Worm (Caenorhabditis elegans): ENCODE data around the gene R04F11.5.

DNA sequence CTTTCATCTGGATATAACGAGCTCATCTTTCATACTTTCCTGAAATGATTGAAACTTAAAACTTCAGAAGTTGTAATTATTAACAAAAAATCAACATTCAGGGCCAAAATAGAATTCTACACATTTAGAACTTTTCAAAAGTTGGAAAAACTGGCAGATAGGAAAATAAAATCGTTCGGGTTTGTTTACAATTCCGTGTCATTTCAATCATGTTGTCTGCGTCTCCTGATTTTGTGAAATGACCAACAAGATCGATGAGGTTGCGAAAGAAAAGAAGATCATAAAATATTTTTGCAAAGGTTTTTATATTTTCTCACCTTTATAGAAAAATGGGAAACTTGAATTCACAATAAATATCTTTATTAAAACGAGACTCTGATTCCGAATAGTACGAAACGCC lies 29.2 kb downstream of the R04F11.5 start, which contains the start of gene rskd-1:
- TF ChIP-seq nhr-11 (tag; optimal IDR thresholded peaks at IDR 0.05) (no peak), fkh-10 (GFP tag; optimal IDR thresholded peaks at IDR 0.05) (no peak), nhr-77 (tag; optimal IDR thresholded peaks at IDR 0.05) (no peak), nhr-76 (tag; optimal IDR thresholded peaks at IDR 0.05) (no peak), nhr-12 (tag; optimal IDR thresholded peaks at IDR 0.05) (no peak), daf-12 (tag; optimal IDR thresholded peaks at IDR 0.05) (no peak), mdl-1 (tag; optimal IDR thresholded peaks at IDR 0.05) (no peak), elt-3 (tag; optimal IDR thresholded peaks at IDR 0.05) (no peak), zag-1 (tag; optimal IDR thresholded peaks at IDR 0.05) (no peak), lin-15B (tag; optimal IDR thresholded peaks at IDR 0.05) (no peak), snpc-4 (tag; optimal IDR thresholded peaks at IDR 0.05) (no peak), sea-2 (GFP tag; optimal IDR thresholded peaks at IDR 0.05) (no peak), lin-39 (tag; optimal IDR thresholded peaks at IDR 0.05) (no peak)

Measured in whole organism, L3 larva.